Worm (Caenorhabditis elegans) whole organism, L2 larva: ENCODE data around the gene F49C5.5.

Experiments used
- C34F6.9 ChIP-seq: fragments of 150-350 bp; optimal IDR thresholded peaks from 2 replicates; lab custom pipeline; 2014; ENCODE audit warnings: missing biosample characterization, missing genetic modification characterization
- F13H6.1 ChIP-seq: sonication (generic microtip); optimal IDR thresholded peaks from 2 replicates; lab custom pipeline; 2016; ENCODE audit warnings: missing genetic modification characterization, missing compliant biosample characterization
- R02D3.7 ChIP-seq: fragments of 150-350 bp; optimal IDR thresholded peaks from 2 replicates; lab custom pipeline; 2014; ENCODE audit warnings: missing biosample characterization, missing genetic modification characterization
- Y55F3AM.14 ChIP-seq: fragments of 200-800 bp; sonication (Bioruptor generic); optimal IDR thresholded peaks from 2 replicates; lab custom pipeline; 2018; ENCODE audit warnings: mild to moderate bottlenecking, missing genetic modification characterization, missing compliant biosample characterization
- ZK546.5 ChIP-seq: sonication (generic microtip); optimal IDR thresholded peaks from 2 replicates; lab custom pipeline; 2017; ENCODE audit warnings: missing biosample characterization, missing genetic modification characterization
- alr-1 ChIP-seq: fragments of 150-350 bp; optimal IDR thresholded peaks from 2 replicates; lab custom pipeline; 2014; ENCODE audit warnings: missing biosample characterization, missing genetic modification characterization
- aly-2 ChIP-seq: fragments of 150-350 bp; optimal IDR thresholded peaks from 2 replicates; lab custom pipeline; 2014; ENCODE audit warnings: missing biosample characterization, missing genetic modification characterization
- ama-1 ChIP-seq: fragments of 150-350 bp; optimal IDR thresholded peaks from 2 replicates; lab custom pipeline; 2018; ENCODE audit warnings: inconsistent platforms
- blmp-1 ChIP-seq: sonication (generic microtip); optimal IDR thresholded peaks from 2 replicates; lab custom pipeline; 2017; ENCODE audit warnings: missing genetic modification characterization, mild to moderate bottlenecking, missing compliant biosample characterization, antibody characterized with exemption, moderate library complexity; ENCODE audit not compliant: insufficient read depth
- ceh-16 ChIP-seq: fragments of 150-350 bp; optimal IDR thresholded peaks from 2 replicates; lab custom pipeline; 2014; ENCODE audit warnings: missing biosample characterization, missing genetic modification characterization
- ceh-82 ChIP-seq: fragments of 150-350 bp; optimal IDR thresholded peaks from 2 replicates; lab custom pipeline; 2014; ENCODE audit warnings: missing biosample characterization, missing genetic modification characterization
- dmd-4 ChIP-seq: sonication (generic microtip); optimal IDR thresholded peaks from 2 replicates; lab custom pipeline; 2017; ENCODE audit warnings: missing biosample characterization, missing genetic modification characterization
- egl-27 ChIP-seq: sonication (generic microtip); optimal IDR thresholded peaks from 3 replicates; lab custom pipeline; 2017; ENCODE audit warnings: missing biosample characterization, missing genetic modification reagents, missing genetic modification characterization
- elt-1 ChIP-seq: fragments of 150-350 bp; optimal IDR thresholded peaks from 2 replicates; lab custom pipeline; 2014; ENCODE audit warnings: missing biosample characterization, missing genetic modification characterization
- gmeb-1 ChIP-seq: fragments of 150-350 bp; optimal IDR thresholded peaks from 2 replicates; lab custom pipeline; 2014; ENCODE audit warnings: missing biosample characterization, missing genetic modification characterization
- lin-11 ChIP-seq: fragments of 150-350 bp; sonication (generic microtip); optimal IDR thresholded peaks from 2 replicates; lab custom pipeline; 2014; ENCODE audit warnings: missing biosample characterization, missing genetic modification characterization, inconsistent platforms, mixed read lengths
- lin-13 ChIP-seq: fragments of 150-350 bp; optimal IDR thresholded peaks from 2 replicates; lab custom pipeline; 2014; ENCODE audit warnings: missing biosample characterization, missing genetic modification reagents, missing genetic modification characterization
- lin-39 ChIP-seq: fragments of 150-350 bp; optimal IDR thresholded peaks from 2 replicates; lab custom pipeline; 2014; ENCODE audit warnings: missing biosample characterization, missing genetic modification reagents, missing genetic modification characterization
- lsy-2 ChIP-seq, 2 experiments: fragments of 150-350 bp in 1 of 2; sonication (generic microtip) in 1 of 2; optimal IDR thresholded peaks; 2 replicates each; lab custom pipeline; 2014 to 2017; ENCODE audit warnings: missing biosample characterization in 2 of 2, missing genetic modification characterization in 2 of 2
- mbf-1 ChIP-seq: sonication (generic microtip); optimal IDR thresholded peaks from 2 replicates; lab custom pipeline; 2017; ENCODE audit warnings: missing biosample characterization, missing genetic modification characterization
- nhr-10 ChIP-seq: sonication (generic microtip); optimal IDR thresholded peaks from 2 replicates; lab custom pipeline; 2017; ENCODE audit warnings: missing biosample characterization, missing genetic modification characterization
- nhr-11 ChIP-seq: fragments of 150-350 bp; optimal IDR thresholded peaks from 2 replicates; lab custom pipeline; 2014; ENCODE audit warnings: missing biosample characterization, missing genetic modification characterization
- nhr-12 ChIP-seq: fragments of 150-350 bp; optimal IDR thresholded peaks from 2 replicates; lab custom pipeline; 2014; ENCODE audit warnings: missing biosample characterization, missing genetic modification characterization
- nhr-129 ChIP-seq: fragments of 150-350 bp; optimal IDR thresholded peaks from 2 replicates; lab custom pipeline; 2014; ENCODE audit warnings: missing biosample characterization, missing genetic modification characterization
- nhr-237 ChIP-seq: fragments of 150-350 bp; optimal IDR thresholded peaks from 2 replicates; lab custom pipeline; 2014; ENCODE audit warnings: missing biosample characterization, missing genetic modification characterization
- nhr-25 ChIP-seq: fragments of 150-350 bp; sonication (generic microtip); optimal IDR thresholded peaks from 3 replicates; lab custom pipeline; 2014; ENCODE audit warnings: missing biosample characterization, missing genetic modification characterization
- nhr-6 ChIP-seq: fragments of 150-350 bp; optimal IDR thresholded peaks from 2 replicates; lab custom pipeline; 2014; ENCODE audit warnings: missing biosample characterization, missing genetic modification characterization
- nhr-77 ChIP-seq: fragments of 150-350 bp; optimal IDR thresholded peaks from 2 replicates; lab custom pipeline; 2014; ENCODE audit warnings: missing biosample characterization, missing genetic modification characterization
- sem-4 ChIP-seq: fragments of 150-350 bp; optimal IDR thresholded peaks from 2 replicates; lab custom pipeline; 2014; ENCODE audit warnings: missing biosample characterization, missing genetic modification reagents, missing genetic modification characterization
- skn-1 ChIP-seq: sonication (generic microtip); optimal IDR thresholded peaks from 2 replicates; lab custom pipeline; 2017; ENCODE audit warnings: missing biosample characterization, missing genetic modification characterization
- sma-9 ChIP-seq, 2 experiments: fragments of 150-350 bp in 1 of 2; sonication (generic microtip) in 1 of 2; optimal IDR thresholded peaks; 2 replicates each; lab custom pipeline; 2014 to 2016; ENCODE audit warnings: missing genetic modification characterization in 2 of 2, mild to moderate bottlenecking in 1 of 2, missing biosample characterization in 1 of 2, missing compliant biosample characterization in 1 of 2, missing genetic modification reagents in 1 of 2, moderate library complexity in 1 of 2
- unc-39 ChIP-seq: fragments of 150-350 bp; optimal IDR thresholded peaks from 2 replicates; lab custom pipeline; 2014; ENCODE audit warnings: missing biosample characterization, missing genetic modification characterization
- unc-55 ChIP-seq: fragments of 150-350 bp; sonication (generic microtip); optimal IDR thresholded peaks from 3 replicates; lab custom pipeline; 2014; ENCODE audit warnings: missing biosample characterization, missing genetic modification reagents, missing genetic modification characterization
- unc-62 ChIP-seq: fragments of 150-350 bp; optimal IDR thresholded peaks from 2 replicates; lab custom pipeline; 2014; ENCODE audit warnings: missing biosample characterization, missing genetic modification reagents, missing genetic modification characterization
- zag-1 ChIP-seq: fragments of 150-350 bp; optimal IDR thresholded peaks from 2 replicates; lab custom pipeline; 2014; ENCODE audit warnings: missing biosample characterization, missing genetic modification characterization
- ztf-1 ChIP-seq: fragments of 200-800 bp; sonication (Bioruptor generic); conservative IDR thresholded peaks from 2 replicates; pipeline ENCODE4 v1.3.6; 2022; ENCODE audit warnings: missing genetic modification characterization, missing compliant biosample characterization
- ztf-11 ChIP-seq: sonication (generic microtip); optimal IDR thresholded peaks from 2 replicates; lab custom pipeline; 2017; ENCODE audit warnings: missing biosample characterization, missing genetic modification characterization
- ztf-4 ChIP-seq: fragments of 150-350 bp; optimal IDR thresholded peaks from 2 replicates; lab custom pipeline; 2014; ENCODE audit warnings: missing biosample characterization, missing genetic modification characterization

F49C5.5 gene

ce11 chrII:12550940-12551339 lies 4.6 kb upstream of the F49C5.5 start:
- TF ChIP-seq unc-55 (no peak), aly-2 (no peak), unc-62 (no peak), ceh-82 (tag; lab: Kevin White, UChicago) (no peak), sem-4 (tag; lab: Kevin White, UChicago) (no peak), nhr-10 (tag; lab: Kevin White, UChicago) (no peak), ama-1 (lab: Kevin White, UChicago) (no peak), zag-1 (no peak), F13H6.1 (tag; lab: Kevin White, UChicago) (no peak)

ce11 chrII:12549613-12550012 lies 3.3 kb upstream of the F49C5.5 start:
- TF ChIP-seq ZK546.5 (tag; lab: Kevin White, UChicago) (no peak), gmeb-1 (tag; lab: Kevin White, UChicago) (no peak), nhr-25 (tag; lab: Kevin White, UChicago) (no peak), alr-1 (no peak), blmp-1 (tag; lab: Kevin White, UChicago) (no peak), ztf-4 (tag; lab: Kevin White, UChicago) (no peak), ztf-1 (no peak), lin-39 (no peak), C34F6.9 (no peak), skn-1 (tag; lab: Kevin White, UChicago) (no peak), nhr-129 (tag; lab: Kevin White, UChicago) (no peak), mbf-1 (no peak), R02D3.7 (no peak), dmd-4 (tag; lab: Kevin White, UChicago) (no peak), nhr-11 (tag; lab: Kevin White, UChicago) (no peak), Y55F3AM.14 (GFP tag; lab: Kevin White, UChicago) (no peak)

- TF ChIP-seq R02D3.7 (no peak), unc-39 (no peak), unc-55 (no peak), ZK546.5 (tag; lab: Kevin White, UChicago) (no peak), nhr-129 (tag; lab: Kevin White, UChicago) (no peak), ztf-11 (no peak), nhr-77 (tag; lab: Kevin White, UChicago) (no peak), alr-1 (no peak), lin-11 (tag; lab: Kevin White, UChicago) (no peak), elt-1 (tag; lab: Kevin White, UChicago) (no peak), F13H6.1 (tag; lab: Kevin White, UChicago) (no peak), ztf-4 (tag; lab: Kevin White, UChicago) (no peak), ceh-82 (tag; lab: Kevin White, UChicago) (no peak), lsy-2 (tag; optimal IDR thresholded peaks at IDR 0.05; lab: Kevin White, UChicago) (no peak), ceh-16 (no peak), egl-27 (tag; lab: Kevin White, UChicago) (no peak)
Observed at ce11 chrII:12547547-12547946, 1.2 kb upstream of the F49C5.5 start, which contains the start of gene F49C5.16. Gene F49C5.16 (plus strand): TSS chrII:12547847.

- TF ChIP-seq nhr-6 (tag; lab: Kevin White, UChicago): no peak
- no peak for TF ChIP-seq Y55F3AM.14 (GFP tag; lab: Kevin White, UChicago)
- no peak for TF ChIP-seq lin-11 (tag; lab: Kevin White, UChicago)
- TF ChIP-seq nhr-237 (tag; lab: Kevin White, UChicago): no peak
- TF ChIP-seq sma-9 (GFP tag; optimal IDR thresholded peaks at IDR 0.05; lab: Kevin White, UChicago): no peak
- TF ChIP-seq sma-9 (tag; optimal IDR thresholded peaks at IDR 0.05; lab: Kevin White, UChicago): no peak
- no peak for TF ChIP-seq nhr-12 (tag; lab: Kevin White, UChicago)
- TF ChIP-seq lin-13 (GFP tag; lab: Kevin White, UChicago): no peak
- TF ChIP-seq gmeb-1 (tag; lab: Kevin White, UChicago): no peak
- no peak for TF ChIP-seq unc-39
- no peak for TF ChIP-seq sem-4 (tag; lab: Kevin White, UChicago)
- no peak for TF ChIP-seq C34F6.9
- no peak for TF ChIP-seq nhr-129 (tag; lab: Kevin White, UChicago)
- TF ChIP-seq unc-55: no peak
- no peak for TF ChIP-seq elt-1 (tag; lab: Kevin White, UChicago)
- TF ChIP-seq alr-1: no peak
- TF ChIP-seq, all 48 proteins: peak for 0
Observed at ce11 chrII:12544533-12544932, 1.8 kb downstream of the F49C5.5 start, which contains the start of gene F49C5.9. Gene F49C5.9 (minus strand): TSS chrII:12544633.
